Fruit fly (Drosophila melanogaster): ENCODE results near the gene CG5162.

CG5162 gene

DNA sequence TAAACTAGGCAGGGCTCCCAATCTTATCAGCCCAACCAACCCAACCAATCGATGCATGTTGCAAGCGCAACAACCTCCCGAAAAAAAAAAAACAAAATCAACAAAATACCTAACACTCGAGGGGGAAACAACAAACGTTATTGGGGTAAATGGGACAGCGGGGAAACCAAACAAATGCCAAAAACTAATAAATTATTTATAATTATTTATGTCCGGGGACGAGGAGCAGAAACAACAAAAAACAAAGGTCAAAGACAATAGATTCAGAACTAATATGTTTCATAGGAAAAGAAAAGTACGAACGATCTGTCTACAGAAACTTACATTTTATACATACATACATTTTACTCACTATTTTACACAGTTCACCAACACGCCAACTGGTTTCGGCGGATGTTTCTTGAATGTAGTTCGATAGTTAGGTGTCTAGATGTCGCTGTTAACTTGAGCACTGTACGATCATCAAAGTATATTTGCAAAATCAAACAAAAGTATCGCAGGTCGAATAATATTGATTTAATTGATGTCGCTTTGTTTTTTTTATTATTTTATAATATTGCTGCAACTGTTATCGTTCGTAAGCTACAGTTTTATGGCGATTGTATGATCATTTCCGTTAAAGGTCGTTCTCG, 39.4 kb upstream of the CG5162 start (continued):
- TF ChIP-seq CG13775 (GFP tag; optimal IDR thresholded peaks at IDR 0.05) (no peak), Elba2 (GFP tag; optimal IDR thresholded peaks at IDR 0.05) (no peak), jing (GFP tag; optimal IDR thresholded peaks at IDR 0.05) (no peak), CG15601 (tag; optimal IDR thresholded peaks at IDR 0.05) (peak; percentile 27), emc (GFP tag; optimal IDR thresholded peaks at IDR 0.05) (no peak), row (GFP tag; IDR thresholded peaks at IDR 0.05) (0 out of 3 replicates have a peak, but pooled peaks have one; percentile 13), bcd (GFP tag; optimal IDR thresholded peaks at IDR 0.05) (peak; percentile 0), CG9437 (GFP tag; optimal IDR thresholded peaks at IDR 0.05) (no peak), CG7928 (GFP tag; optimal IDR thresholded peaks at IDR 0.05) (no peak), dati (GFP tag; IDR thresholded peaks at IDR 0.05) (no peak), Hr78 (GFP tag; optimal IDR thresholded peaks at IDR 0.05) (peak in 1 of 2 experiments; percentile 70), CG15073 (GFP tag; optimal IDR thresholded peaks at IDR 0.05) (no peak), Tbp (GFP tag; optimal IDR thresholded peaks at IDR 0.05) (no peak), CG8281 (tag; optimal IDR thresholded peaks at IDR 0.05) (no peak), CG2202 (tag; optimal IDR thresholded peaks at IDR 0.05) (no peak), CG8924 (tag; optimal IDR thresholded peaks at IDR 0.05) (no peak), Oli (tag; optimal IDR thresholded peaks at IDR 0.05) (no peak), CG8089 (GFP tag; optimal IDR thresholded peaks at IDR 0.05) (no peak), chinmo (GFP tag; IDR thresholded peaks at IDR 0.05; ENCODE audit: partially characterized antibody) (no peak), CG18619 (GFP tag; optimal IDR thresholded peaks at IDR 0.05) (no peak), CG12659 (GFP tag; optimal IDR thresholded peaks at IDR 0.05) (peak; percentile 28), oc (tag; optimal IDR thresholded peaks at IDR 0.05) (no peak), CG17359 (tag; optimal IDR thresholded peaks at IDR 0.05) (peak; percentile 32), Adf1 (GFP tag; IDR thresholded peaks at IDR 0.05) (no peak), Abd-B (GFP tag; optimal IDR thresholded peaks at IDR 0.05) (no peak), CG1233 (GFP tag; optimal IDR thresholded peaks at IDR 0.05) (no peak), CG14014 (GFP tag; IDR thresholded peaks at IDR 0.05) (no peak), CG10979 (tag; optimal IDR thresholded peaks at IDR 0.05) (peak; percentile 63), sima (GFP tag; optimal IDR thresholded peaks at IDR 0.05) (no peak), gsb (GFP tag; IDR thresholded peaks at IDR 0.05) (no peak), grn (GFP tag; optimal IDR thresholded peaks at IDR 0.05) (no peak), CG6689 (GFP tag; IDR thresholded peaks at IDR 0.05) (no peak), CG12219 (GFP tag; optimal IDR thresholded peaks at IDR 0.05) (no peak), Sox100B (GFP tag; optimal IDR thresholded peaks at IDR 0.05) (no peak), so (GFP tag; IDR thresholded peaks at IDR 0.05) (no peak), pum (GFP tag; optimal IDR thresholded peaks at IDR 0.05) (peak; percentile 6), HLH4C (GFP tag; IDR thresholded peaks at IDR 0.05; ENCODE audit: partially characterized antibody) (no peak), mirr (GFP tag; optimal IDR thresholded peaks at IDR 0.05) (no peak), CG7745 (tag; optimal IDR thresholded peaks at IDR 0.05) (no peak), CG18599 (GFP tag; optimal IDR thresholded peaks at IDR 0.05) (no peak), CG8765 (GFP tag; IDR thresholded peaks at IDR 0.05) (no peak), Bdp1 (GFP tag; optimal IDR thresholded peaks at IDR 0.05) (peak; percentile 9), dimm (GFP tag; IDR thresholded peaks at IDR 0.05) (no peak), Hr3 (GFP tag; optimal IDR thresholded peaks at IDR 0.05) (peak; percentile 7), HLH54F (GFP tag; optimal IDR thresholded peaks at IDR 0.05) (no peak), YL-1 (GFP tag; optimal IDR thresholded peaks at IDR 0.05) (no peak), gcm2 (GFP tag; optimal IDR thresholded peaks at IDR 0.05) (no peak), abd-A (tag; optimal IDR thresholded peaks at IDR 0.05) (no peak), tio (GFP tag; optimal IDR thresholded peaks at IDR 0.05) (no peak), crp (GFP tag; optimal IDR thresholded peaks at IDR 0.05) (no peak)
